Worm (Caenorhabditis elegans) whole organism, midembryonic: ENCODE data around the gene F11E6.6.

Experiments
- T22C8.4 ChIP-seq: fragments of 200-800 bp; sonication (Bioruptor generic); IDR thresholded peaks from 2 replicates; pipeline ENCODE4 v1.3.6; 2022; ENCODE audit warnings: missing genetic modification characterization, missing compliant biosample characterization
- cog-1 ChIP-seq: sonication (generic microtip); optimal IDR thresholded peaks from 2 replicates; lab custom pipeline; 2016; ENCODE audit warnings: missing genetic modification characterization, missing compliant biosample characterization
- flt-1 ChIP-seq: fragments of 200-800 bp; sonication (Bioruptor generic); IDR thresholded peaks from 2 replicates; pipeline ENCODE4 v1.3.6; 2022; ENCODE audit warnings: missing genetic modification characterization, missing compliant biosample characterization
- klf-2 ChIP-seq: fragments of 200-800 bp; sonication (Bioruptor generic); conservative IDR thresholded peaks from 2 replicates; pipeline ENCODE4 v1.3.6; 2022; ENCODE audit warnings: missing genetic modification reagents, missing genetic modification characterization, missing compliant biosample characterization
- med-1 ChIP-seq: sonication (generic microtip); optimal IDR thresholded peaks from 2 replicates; lab custom pipeline; 2017; ENCODE audit warnings: missing genetic modification characterization, mild to moderate bottlenecking, missing compliant biosample characterization, antibody characterized with exemption, missing genetic modification reagents; ENCODE audit not compliant: insufficient read depth
- ref-1 ChIP-seq: fragments of 200-800 bp; sonication (Bioruptor generic); conservative IDR thresholded peaks from 2 replicates; pipeline ENCODE4 v1.3.6; 2022; ENCODE audit warnings: missing genetic modification reagents, missing genetic modification characterization, missing compliant biosample characterization
- tab-1 ChIP-seq: fragments of 200-800 bp; sonication (Bioruptor generic); IDR thresholded peaks from 2 replicates; pipeline ENCODE4 v1.3.6; 2022; ENCODE audit warnings: missing genetic modification characterization, missing compliant biosample characterization
- ztf-23 ChIP-seq: fragments of 200-800 bp; sonication (Bioruptor generic); IDR thresholded peaks from 2 replicates; pipeline ENCODE4 v1.3.6; 2022; ENCODE audit warnings: missing genetic modification reagents, missing genetic modification characterization, missing compliant biosample characterization
- ztf-29 ChIP-seq: fragments of 200-800 bp; sonication (Bioruptor generic); IDR thresholded peaks from 2 replicates; pipeline ENCODE4 v1.3.6; 2022; ENCODE audit warnings: missing genetic modification reagents, missing genetic modification characterization, missing compliant biosample characterization

The F11E6.6 gene

ce11 chrIV:17426970-17427369 is 38.8 kb downstream of the F11E6.6 start:
- TF ChIP-seq med-1 (GFP tag; lab: Kevin White, UChicago): no peak
- TF ChIP-seq cog-1 (tag; lab: Kevin White, UChicago): no peak
- TF ChIP-seq ztf-29: no peak
- TF ChIP-seq ztf-23 (GFP tag; lab: Robert Waterston, UW): no peak
- no peak for TF ChIP-seq tab-1
- no peak for TF ChIP-seq ref-1 (GFP tag; lab: Robert Waterston, UW)
- no peak for TF ChIP-seq flt-1 (GFP tag; lab: Robert Waterston, UW)
- no peak for TF ChIP-seq klf-2 (GFP tag; lab: Robert Waterston, UW)
- no peak for TF ChIP-seq T22C8.4 (GFP tag; lab: Robert Waterston, UW)

ce11 chrIV:17417723-17418122 is 48.1 kb downstream of the F11E6.6 start, which contains the start of gene npr-26:
TSS of gene npr-26 (minus strand) at chrIV:17417823.
- no peak for TF ChIP-seq cog-1 (tag; lab: Kevin White, UChicago)
- TF ChIP-seq T22C8.4 (GFP tag; lab: Robert Waterston, UW): no peak
- TF ChIP-seq tab-1: no peak
- TF ChIP-seq ztf-29: no peak
